Fruit fly (Drosophila melanogaster): ENCODE measurements around the gene PIG-P.
A peak's percentile ranks its signal among the peaks of the same experiment; 100 is the strongest.

Gene PIG-P

DNA sequence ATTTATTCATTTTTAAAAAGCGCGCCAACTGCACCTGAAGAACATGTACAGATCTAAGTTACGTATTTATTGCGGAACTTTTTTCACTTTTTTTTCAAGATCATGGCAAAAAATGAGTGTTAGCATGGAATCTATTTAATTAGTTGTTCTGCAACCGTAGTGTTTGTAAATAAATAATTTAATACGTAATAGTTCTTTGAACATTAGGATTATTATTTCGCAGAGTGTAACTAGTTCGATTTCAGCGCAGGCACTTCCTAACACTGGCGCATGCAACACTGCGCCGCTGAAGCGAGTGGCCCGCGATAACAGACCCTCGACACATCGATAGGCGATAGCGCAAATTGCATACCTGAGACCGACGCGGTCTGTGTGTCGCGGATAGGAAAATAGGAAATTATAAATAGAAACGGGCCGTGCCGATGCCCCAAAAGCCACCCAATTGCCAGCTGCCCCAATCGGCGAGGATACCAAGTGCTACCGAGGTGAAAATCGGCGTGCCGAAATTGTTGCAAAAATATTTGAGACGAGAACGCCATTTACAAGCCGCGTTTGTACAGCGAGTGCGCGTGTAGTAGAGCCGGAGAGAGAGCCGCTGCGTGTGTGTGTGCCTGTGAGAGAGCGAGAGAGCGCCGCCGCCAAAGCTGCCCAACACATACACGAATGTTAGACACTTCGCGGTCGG is 16.5 kb downstream of the PIG-P start, which contains the start of gene gro (continued):
- TF ChIP-seq Dip3 (GFP tag; optimal IDR thresholded peaks at IDR 0.05) (peak; percentile 75), pb (GFP tag; optimal IDR thresholded peaks at IDR 0.05) (peak; percentile 53), ATbp (GFP tag; optimal IDR thresholded peaks at IDR 0.05) (no peak), CG30403 (GFP tag; optimal IDR thresholded peaks at IDR 0.05) (peak; percentile 81)

dm6 chr3R:26039793-26040335 is 18.2 kb downstream of the PIG-P start:
- TF ChIP-seq trem (tag; optimal IDR thresholded peaks at IDR 0.05): peak; percentile 4
- no peak for TF ChIP-seq chn (GFP tag; optimal IDR thresholded peaks at IDR 0.05)
- TF ChIP-seq Fer1 (GFP tag; optimal IDR thresholded peaks at IDR 0.05): no peak
- no peak for TF ChIP-seq tna (GFP tag; IDR thresholded peaks at IDR 0.05; ENCODE audit: partially characterized antibody)
- TF ChIP-seq NFAT (GFP tag; IDR thresholded peaks at IDR 0.05): no peak
- TF ChIP-seq Fer3 (tag; optimal IDR thresholded peaks at IDR 0.05): no peak
- TF ChIP-seq Deaf1 (tag; optimal IDR thresholded peaks at IDR 0.05): no peak
- TF ChIP-seq knrl (GFP tag; IDR thresholded peaks at IDR 0.05; ENCODE audit: partially characterized antibody): no peak
- no peak for TF ChIP-seq dan (GFP tag; IDR thresholded peaks at IDR 0.05)
- no peak for TF ChIP-seq CG42726 (GFP tag; IDR thresholded peaks at IDR 0.05; ENCODE audit: partially characterized antibody)
- TF ChIP-seq ind (GFP tag; optimal IDR thresholded peaks at IDR 0.05): no peak
- TF ChIP-seq aop (GFP tag; IDR thresholded peaks at IDR 0.05): no peak
- peak; percentile 55 for TF ChIP-seq CG17829 (tag; optimal IDR thresholded peaks at IDR 0.05)
- TF ChIP-seq ci (GFP tag; IDR thresholded peaks at IDR 0.05): 0 out of 3 replicates have a peak, but pooled peaks have one; percentile 6
- TF ChIP-seq CG12155 (GFP tag; optimal IDR thresholded peaks at IDR 0.05): no peak
- TF ChIP-seq Kr (GFP tag; optimal IDR thresholded peaks at IDR 0.05): peak; percentile 73
- peak; percentile 18 for TF ChIP-seq Jarid2 (GFP tag; optimal IDR thresholded peaks at IDR 0.05)
- TF ChIP-seq kni (GFP tag; optimal IDR thresholded peaks at IDR 0.05): peak; percentile 84
- peak; percentile 87 for TF ChIP-seq CG1832 (GFP tag; optimal IDR thresholded peaks at IDR 0.05)
- TF ChIP-seq CG15479 (GFP tag; optimal IDR thresholded peaks at IDR 0.05): peak; percentile 34
- no peak for TF ChIP-seq sens (GFP tag)
- no peak for TF ChIP-seq schlank (tag; optimal IDR thresholded peaks at IDR 0.05)
- TF ChIP-seq sna (GFP tag; IDR thresholded peaks at IDR 0.05; ENCODE audit: partially characterized antibody): no peak
- TF ChIP-seq da (GFP tag; optimal IDR thresholded peaks at IDR 0.05): peak; percentile 91
- TF ChIP-seq Hr78 (GFP tag; optimal IDR thresholded peaks at IDR 0.05): no peak
- no peak for TF ChIP-seq CG12219 (GFP tag; optimal IDR thresholded peaks at IDR 0.05)
- no peak for TF ChIP-seq cato (GFP tag; optimal IDR thresholded peaks at IDR 0.05; ENCODE audit: borderline replicate concordance)
- TF ChIP-seq Tbp (GFP tag; optimal IDR thresholded peaks at IDR 0.05): peak; percentile 88
- peak; percentile 48 for TF ChIP-seq D (optimal IDR thresholded peaks at IDR 0.05)
- peak; percentile 4 for TF ChIP-seq D (GFP tag; optimal IDR thresholded peaks at IDR 0.05)
- no peak for TF ChIP-seq Xrp1 (GFP tag; IDR thresholded peaks at IDR 0.05)
- no peak for TF ChIP-seq odd (GFP tag; optimal IDR thresholded peaks at IDR 0.05)
- TF ChIP-seq insv (GFP tag; optimal IDR thresholded peaks at IDR 0.05): peak in 1 of 2 experiments; percentile 57
- TF ChIP-seq CG11085 (GFP tag; IDR thresholded peaks at IDR 0.05): no peak
- TF ChIP-seq sqz (GFP tag; optimal IDR thresholded peaks at IDR 0.05): peak; percentile 78
- TF ChIP-seq sc (optimal IDR thresholded peaks at IDR 0.05): no peak
- TF ChIP-seq sc (GFP tag; optimal IDR thresholded peaks at IDR 0.05): peak; percentile 51
- no peak for TF ChIP-seq slbo (GFP tag; IDR thresholded peaks at IDR 0.05)
- TF ChIP-seq twi (tag; optimal IDR thresholded peaks at IDR 0.05): peak; percentile 71
- TF ChIP-seq ase (GFP tag; IDR thresholded peaks at IDR 0.05): peak; percentile 74
- no peak for TF ChIP-seq CG6272 (GFP tag; IDR thresholded peaks at IDR 0.05)
- TF ChIP-seq pita (GFP tag; optimal IDR thresholded peaks at IDR 0.05): no peak
- TF ChIP-seq cg (GFP tag; optimal IDR thresholded peaks at IDR 0.05): no peak
- peak; percentile 74 for TF ChIP-seq HLHmδ (GFP tag; optimal IDR thresholded peaks at IDR 0.05)

Data from whole organism, embryonic.